Worm (Caenorhabditis elegans) whole organism, L4 larva: ENCODE results near the gene unc-42.

ENCODE experiments used
- Y48G9A.11 ChIP-seq: fragments of 200-800 bp; sonication (Bioruptor generic); IDR thresholded peaks from 2 replicates; pipeline ENCODE4 v1.3.6; 2022; ENCODE audit warnings: missing genetic modification reagents, missing genetic modification characterization, missing compliant biosample characterization
- mdl-1 ChIP-seq, 2 experiments: fragments of 150-350 bp in 1 of 2; sonication (generic microtip) in 1 of 2; optimal IDR thresholded peaks; 2 replicates each; lab custom pipeline; 2014 to 2017; ENCODE audit warnings: missing biosample characterization in 2 of 2, missing genetic modification characterization in 2 of 2
- nhr-237 ChIP-seq: sonication (generic microtip); optimal IDR thresholded peaks from 2 replicates; lab custom pipeline; 2017; ENCODE audit warnings: missing biosample characterization, missing genetic modification characterization
- nhr-48 ChIP-seq: sonication (generic microtip); optimal IDR thresholded peaks from 2 replicates; lab custom pipeline; 2016; ENCODE audit warnings: mild to moderate bottlenecking, missing genetic modification characterization, missing compliant biosample characterization
- pha-4 ChIP-seq, 2 experiments: fragments of 150-350 bp in 1 of 2; fragments of 200-800 bp in 1 of 2; sonication (Bioruptor generic) in 1 of 2; IDR thresholded peaks in 1 of 2; optimal IDR thresholded peaks in 1 of 2; 2 replicates each; pipeline versions ENCODE4 v1.3.6 to Lab custom; 2014 to 2022; ENCODE audit warnings: missing genetic modification characterization in 2 of 2, missing genetic modification reagents in 2 of 2, missing biosample characterization in 1 of 2, missing compliant biosample characterization in 1 of 2
- tag-97 ChIP-seq: fragments of 200-800 bp; sonication (Bioruptor generic); IDR thresholded peaks from 2 replicates; pipeline ENCODE4 v1.3.6; 2022; ENCODE audit warnings: missing genetic modification characterization, missing compliant biosample characterization
- unc-62 ChIP-seq, 3 experiments: fragments of 150-350 bp in 1 of 3; sonication (generic microtip); optimal IDR thresholded peaks in 2 of 3; peaks in 1 of 3; 1 replicate in 1 of 3; 2 replicates in 2 of 3; lab custom pipeline; 2014 to 2017; ENCODE audit warnings: missing biosample characterization in 3 of 3, missing genetic modification characterization in 3 of 3, missing genetic modification reagents in 3 of 3, missing genotype in 1 of 3
- zfp-2 ChIP-seq: sonication (generic microtip); optimal IDR thresholded peaks from 2 replicates; lab custom pipeline; 2016; ENCODE audit warnings: mild to moderate bottlenecking, missing genetic modification characterization, missing compliant biosample characterization
- ztf-11 ChIP-seq: fragments of 150-350 bp; optimal IDR thresholded peaks from 2 replicates; lab custom pipeline; 2014; ENCODE audit warnings: missing biosample characterization, missing genetic modification characterization

DNA sequence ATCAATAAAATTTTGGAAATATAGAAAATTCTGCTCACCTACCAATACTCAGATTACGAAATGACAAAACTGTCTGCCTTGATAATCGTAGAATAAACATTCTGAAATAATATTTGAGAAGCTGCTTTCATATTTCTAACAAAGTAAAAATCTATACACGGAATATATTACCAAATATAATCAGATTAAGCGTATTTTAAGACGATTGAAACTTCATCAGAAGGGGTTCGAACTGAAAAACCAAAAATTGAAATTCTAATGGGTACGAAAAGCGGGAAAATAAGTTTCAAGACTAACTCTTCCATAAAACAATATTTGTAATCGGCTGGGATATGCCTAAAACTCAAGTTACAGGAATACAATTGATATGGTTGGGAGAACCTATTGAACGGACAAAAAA, 10.2 kb upstream of the unc-42 start, which contains the start of gene F46B6.4:
- TF ChIP-seq unc-62 (GFP tag; optimal IDR thresholded peaks at IDR 0.05 in 1 of 2; lab: Kevin White, UChicago) = no peak
- no peak for TF ChIP-seq unc-62 (tag; optimal IDR thresholded peaks at IDR 0.05; lab: Kevin White, UChicago)
- no peak for TF ChIP-seq nhr-48 (tag; lab: Kevin White, UChicago)
- no peak for TF ChIP-seq tag-97 (GFP tag; lab: Robert Waterston, UW)
- TF ChIP-seq Y48G9A.11 (GFP tag; lab: Robert Waterston, UW) = no peak
- TF ChIP-seq mdl-1 (tag; optimal IDR thresholded peaks at IDR 0.05; lab: Kevin White, UChicago) = no peak
- TF ChIP-seq pha-4 (GFP tag; IDR thresholded peaks at IDR 0.05; lab: Robert Waterston, UW) = no peak
- TF ChIP-seq pha-4 (tag; optimal IDR thresholded peaks at IDR 0.05; lab: Kevin White, UChicago) = no peak
- TF ChIP-seq nhr-237 (tag; lab: Kevin White, UChicago) = no peak
- TF ChIP-seq zfp-2 (tag; lab: Kevin White, UChicago) = no peak
- TF ChIP-seq ztf-11 = no peak
